Worm (Caenorhabditis elegans) whole organism, L4 larva: ENCODE results near the gene zyg-12.

ENCODE experiments used
- ceh-82 ChIP-seq: sonication (generic microtip); optimal IDR thresholded peaks from 2 replicates; lab custom pipeline; 2017; ENCODE audit warnings: missing biosample characterization, missing genetic modification characterization
- dmd-8 ChIP-seq: fragments of 200-800 bp; sonication (Bioruptor generic); IDR thresholded peaks from 2 replicates; pipeline ENCODE4 v1.3.6; 2022; ENCODE audit warnings: missing genetic modification characterization, missing compliant biosample characterization
- pha-4 ChIP-seq, 2 experiments: fragments of 150-350 bp in 1 of 2; fragments of 200-800 bp in 1 of 2; sonication (Bioruptor generic) in 1 of 2; IDR thresholded peaks in 1 of 2; optimal IDR thresholded peaks in 1 of 2; 2 replicates each; pipeline versions ENCODE4 v1.3.6 to Lab custom; 2014 to 2022; ENCODE audit warnings: missing genetic modification characterization in 2 of 2, missing genetic modification reagents in 2 of 2, missing biosample characterization in 1 of 2, missing compliant biosample characterization in 1 of 2

- TF ChIP-seq ceh-82 (tag; lab: Kevin White, UChicago): no peak
- no peak for TF ChIP-seq pha-4 (GFP tag; IDR thresholded peaks at IDR 0.05; lab: Robert Waterston, UW)
- no peak for TF ChIP-seq pha-4 (tag; optimal IDR thresholded peaks at IDR 0.05; lab: Kevin White, UChicago)
- no peak for TF ChIP-seq dmd-8 (GFP tag; lab: Robert Waterston, UW)
These were observed 40.1 kb downstream of the zyg-12 start, which contains the start of gene T27F7.12 for ce11 chrII:4989802-4990201.
